Fruit fly (Drosophila melanogaster): ENCODE data around the gene CG9389.

CG9389 gene

DNA sequence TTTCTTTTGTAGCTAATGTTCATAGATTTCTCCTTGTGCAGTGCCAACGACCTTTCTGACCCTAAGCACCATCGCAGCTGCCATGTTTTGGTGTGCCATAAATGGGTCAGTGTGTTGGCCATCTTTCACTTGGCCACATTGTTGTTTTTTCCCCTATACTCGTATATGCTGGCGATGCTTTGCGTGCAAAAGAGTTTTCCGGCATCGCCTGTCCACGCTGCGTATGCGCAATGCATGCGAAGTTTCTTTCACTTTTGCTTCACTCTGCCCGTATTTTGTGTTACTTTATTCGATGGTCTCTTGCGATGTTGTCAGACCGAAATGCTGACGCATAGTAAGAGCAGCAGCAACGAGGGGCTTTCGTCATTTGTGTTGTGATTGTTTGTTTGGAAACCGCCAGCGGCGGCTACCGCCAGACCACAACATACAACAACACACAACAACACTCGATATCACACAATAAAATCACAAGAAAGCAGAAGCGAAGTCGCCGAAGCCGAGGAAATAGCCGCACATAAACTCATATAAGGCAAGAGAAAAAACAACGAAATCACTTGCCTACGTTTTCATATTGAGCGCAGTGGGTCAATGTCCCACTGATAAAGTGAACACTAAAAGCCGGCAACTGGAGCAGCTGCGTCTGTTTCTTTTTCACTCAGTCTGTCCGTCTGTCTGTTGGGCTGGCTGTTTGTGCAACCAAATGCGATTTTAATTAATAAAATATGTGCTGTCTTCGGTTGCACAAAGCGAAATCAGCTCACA, 8.8 kb downstream of the CG9389 start:
- TF ChIP-seq Gug (GFP tag; IDR thresholded peaks at IDR 0.05) (no peak), acj6 (GFP tag; optimal IDR thresholded peaks at IDR 0.05) (no peak), eg (GFP tag; IDR thresholded peaks at IDR 0.05) (0 out of 3 replicates have a peak, but pooled peaks have one; percentile 28), Smox (GFP tag; optimal IDR thresholded peaks at IDR 0.05) (no peak), Blimp-1 (GFP tag; optimal IDR thresholded peaks at IDR 0.05) (no peak), CG9139 (GFP tag; optimal IDR thresholded peaks at IDR 0.05) (no peak), CG11762 (GFP tag; optimal IDR thresholded peaks at IDR 0.05; ENCODE audit: insufficient read depth) (no peak), Eip78C (GFP tag) (peak; percentile 43), CG8319 (GFP tag; optimal IDR thresholded peaks at IDR 0.05) (no peak), CG4318 (GFP tag; optimal IDR thresholded peaks at IDR 0.05) (no peak), CG8632 (GFP tag; optimal IDR thresholded peaks at IDR 0.05) (no peak), dsx (GFP tag; optimal IDR thresholded peaks at IDR 0.05; ENCODE audit: poor library complexity, severe bottlenecking) (no peak), Sox14 (GFP tag; optimal IDR thresholded peaks at IDR 0.05) (no peak), CG7368 (GFP tag; optimal IDR thresholded peaks at IDR 0.05) (no peak), dac (GFP tag; optimal IDR thresholded peaks at IDR 0.05) (no peak), Hr38 (GFP tag; optimal IDR thresholded peaks at IDR 0.05) (no peak), Hr4 (GFP tag; optimal IDR thresholded peaks at IDR 0.05) (no peak), svp (GFP tag) (peak; percentile 49), CG6792 (GFP tag; optimal IDR thresholded peaks at IDR 0.05) (no peak), CG3032 (tag; optimal IDR thresholded peaks at IDR 0.05) (no peak), ss (GFP tag; optimal IDR thresholded peaks at IDR 0.05) (no peak), CG15336 (GFP tag; IDR thresholded peaks at IDR 0.05) (0 out of 2 replicates have a peak, but pooled peaks have one; percentile 22), CG6276 (GFP tag; optimal IDR thresholded peaks at IDR 0.05) (no peak), CG11294 (GFP tag; IDR thresholded peaks at IDR 0.05) (no peak), CG8119 (GFP tag; IDR thresholded peaks at IDR 0.05) (0 out of 3 replicates have a peak, but pooled peaks have one; percentile 17), Eip75B (GFP tag; optimal IDR thresholded peaks at IDR 0.05) (peak; percentile 43), CG10669 (GFP tag; optimal IDR thresholded peaks at IDR 0.05) (no peak), net (GFP tag; optimal IDR thresholded peaks at IDR 0.05) (no peak), vri (GFP tag; optimal IDR thresholded peaks at IDR 0.05) (no peak)

DNA sequence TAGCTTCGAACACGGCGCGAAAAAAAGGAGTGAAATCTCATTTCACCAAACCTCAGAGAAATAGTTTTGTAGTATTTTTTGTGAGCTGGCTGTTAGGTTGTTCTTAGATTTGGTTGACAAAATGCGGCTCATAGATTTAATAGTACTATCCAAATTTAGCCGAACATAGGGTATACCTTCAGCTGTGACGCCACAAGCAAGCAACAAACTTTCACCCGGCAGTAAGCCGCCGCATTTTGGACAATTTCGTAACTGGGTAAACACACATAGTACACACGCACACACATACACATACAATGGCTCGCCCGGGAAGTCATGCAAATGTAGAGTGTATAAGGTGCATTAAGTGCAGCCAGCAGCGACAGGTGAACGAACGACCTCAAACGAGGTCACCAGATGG, 11.1 kb downstream of the CG9389 start:
- TF ChIP-seq CG9139 (GFP tag; optimal IDR thresholded peaks at IDR 0.05) (no peak), Sox14 (GFP tag; optimal IDR thresholded peaks at IDR 0.05) (no peak), CG3032 (tag; optimal IDR thresholded peaks at IDR 0.05) (no peak), fkh (GFP tag; optimal IDR thresholded peaks at IDR 0.05) (peak; percentile 31), ss (GFP tag; optimal IDR thresholded peaks at IDR 0.05) (no peak), achi (GFP tag; optimal IDR thresholded peaks at IDR 0.05) (peak; percentile 18), Gug (GFP tag; IDR thresholded peaks at IDR 0.05) (no peak), svp (GFP tag) (no peak), CG3919 (GFP tag; optimal IDR thresholded peaks at IDR 0.05) (peak; percentile 35), lz (GFP tag; optimal IDR thresholded peaks at IDR 0.05) (no peak), salr (GFP tag; optimal IDR thresholded peaks at IDR 0.05) (peak in 1 of 2 experiments; percentile 40), Eip78C (GFP tag) (peak; percentile 88), spab (GFP tag; optimal IDR thresholded peaks at IDR 0.05) (no peak), Hr39 (GFP tag; optimal IDR thresholded peaks at IDR 0.05) (no peak), Met (GFP tag; optimal IDR thresholded peaks at IDR 0.05) (no peak), esn (GFP tag; optimal IDR thresholded peaks at IDR 0.05) (no peak), eg (GFP tag; IDR thresholded peaks at IDR 0.05) (peak; percentile 55; the same call in 2 of the 3 replicates), CG8319 (GFP tag; optimal IDR thresholded peaks at IDR 0.05) (no peak), dsx (GFP tag; optimal IDR thresholded peaks at IDR 0.05; ENCODE audit: poor library complexity, severe bottlenecking) (no peak), net (GFP tag; optimal IDR thresholded peaks at IDR 0.05) (peak; percentile 2), fd59A (GFP tag; optimal IDR thresholded peaks at IDR 0.05) (no peak), CG34406 (GFP tag; optimal IDR thresholded peaks at IDR 0.05) (no peak), CG11902 (GFP tag; optimal IDR thresholded peaks at IDR 0.05) (no peak), CG4318 (GFP tag; optimal IDR thresholded peaks at IDR 0.05) (peak; percentile 66), pdm3 (GFP tag; optimal IDR thresholded peaks at IDR 0.05) (peak; percentile 13), CG15336 (GFP tag; IDR thresholded peaks at IDR 0.05) (peak; percentile 49), Hr4 (GFP tag; optimal IDR thresholded peaks at IDR 0.05) (peak; percentile 77), CG6854 (GFP tag; optimal IDR thresholded peaks at IDR 0.05) (no peak), CG6808 (GFP tag; optimal IDR thresholded peaks at IDR 0.05) (no peak), Sox102F (GFP tag; optimal IDR thresholded peaks at IDR 0.05) (no peak), CG8119 (GFP tag; IDR thresholded peaks at IDR 0.05) (peak; percentile 72), Hr38 (GFP tag; optimal IDR thresholded peaks at IDR 0.05) (no peak), Eip75B (GFP tag; optimal IDR thresholded peaks at IDR 0.05) (no peak), cyc (GFP tag; optimal IDR thresholded peaks at IDR 0.05) (no peak), CG6163 (GFP tag; IDR thresholded peaks at IDR 0.05) (peak; percentile 10; the same call in 1 of the 3 replicates)
